Worm (Caenorhabditis elegans) whole organism, early embryonic: ENCODE measurements around the gene srz-19.

Experiments
- B0310.2 ChIP-seq: sonication (generic microtip); optimal IDR thresholded peaks from 2 replicates; lab custom pipeline; 2016; ENCODE audit warnings: mild to moderate bottlenecking, missing genetic modification characterization, missing compliant biosample characterization
- F13C5.2 ChIP-seq: sonication (generic microtip); optimal IDR thresholded peaks from 2 replicates; lab custom pipeline; 2017; ENCODE audit warnings: mild to moderate bottlenecking, missing genetic modification characterization, inconsistent platforms, missing compliant biosample characterization
- aly-1 ChIP-seq: sonication (generic microtip); optimal IDR thresholded peaks from 2 replicates; lab custom pipeline; 2016; ENCODE audit warnings: missing genetic modification characterization, missing compliant biosample characterization
- ama-1 ChIP-seq: fragments of 150-350 bp; optimal IDR thresholded peaks from 2 replicates; lab custom pipeline; 2014
- ceh-13 ChIP-seq: fragments of 200-800 bp; sonication (Bioruptor generic); optimal IDR thresholded peaks from 2 replicates; lab custom pipeline; 2018; ENCODE audit warnings: mild to moderate bottlenecking, missing genetic modification characterization, missing compliant biosample characterization
- ceh-36 ChIP-seq: sonication (generic microtip); optimal IDR thresholded peaks from 2 replicates; lab custom pipeline; 2016; ENCODE audit warnings: missing genetic modification characterization, inconsistent platforms, missing compliant biosample characterization
- ets-7 ChIP-seq: sonication (generic microtip); optimal IDR thresholded peaks from 2 replicates; lab custom pipeline; 2016; ENCODE audit warnings: missing genotype, missing genetic modification characterization, missing compliant biosample characterization
- flt-1 ChIP-seq: fragments of 200-800 bp; sonication (Bioruptor generic); IDR thresholded peaks from 2 replicates; pipeline ENCODE4 v1.3.6; 2022; ENCODE audit warnings: missing genetic modification characterization, missing compliant biosample characterization
- hmbx-1 ChIP-seq: sonication (generic microtip); optimal IDR thresholded peaks from 2 replicates; lab custom pipeline; 2016; ENCODE audit warnings: mild to moderate bottlenecking, missing genetic modification characterization, missing compliant biosample characterization
- hmg-4 ChIP-seq: fragments of 200-800 bp; sonication (Bioruptor generic); optimal IDR thresholded peaks from 2 replicates; lab custom pipeline; 2018; ENCODE audit warnings: mild to moderate bottlenecking, missing genetic modification characterization, missing compliant biosample characterization
- hnd-1 ChIP-seq: sonication (generic microtip); optimal IDR thresholded peaks from 2 replicates; lab custom pipeline; 2016; ENCODE audit warnings: missing genetic modification characterization, missing compliant biosample characterization
- pes-1 ChIP-seq: fragments of 200-800 bp; sonication (Bioruptor generic); IDR thresholded peaks from 2 replicates; pipeline ENCODE4 v1.3.6; 2022; ENCODE audit warnings: missing genetic modification reagents, missing genetic modification characterization, missing compliant biosample characterization
- scrt-1 ChIP-seq: fragments of 200-800 bp; sonication (Bioruptor generic); IDR thresholded peaks from 2 replicates; pipeline ENCODE4 v1.3.6; 2022; ENCODE audit warnings: missing genetic modification characterization, missing compliant biosample characterization
- sea-1 ChIP-seq: fragments of 200-800 bp; sonication (Bioruptor generic); conservative IDR thresholded peaks from 2 replicates; pipeline ENCODE4 v1.3.6; 2022; ENCODE audit warnings: missing genetic modification characterization, missing compliant biosample characterization
- tbx-11 ChIP-seq: fragments of 200-800 bp; sonication (Bioruptor generic); IDR thresholded peaks from 2 replicates; pipeline ENCODE4 v1.3.6; 2022; ENCODE audit warnings: missing genetic modification characterization, missing compliant biosample characterization
- tbx-37 ChIP-seq: fragments of 200-800 bp; sonication (Bioruptor generic); conservative IDR thresholded peaks from 2 replicates; pipeline ENCODE4 v1.3.6; 2022; ENCODE audit warnings: missing genetic modification reagents, missing genetic modification characterization, missing compliant biosample characterization
- tra-4 ChIP-seq: sonication (generic microtip); optimal IDR thresholded peaks from 2 replicates; lab custom pipeline; 2017; ENCODE audit warnings: missing genetic modification characterization, missing compliant biosample characterization

srz-19 gene

ce11 chrIV:3919506-3919905 lies at the start of gene srz-19:
Gene srz-19, plus strand, starts transcription at chrIV:3919806.
- no peak for TF ChIP-seq F13C5.2 (tag; lab: Kevin White, UChicago)
- TF ChIP-seq hmg-4 (GFP tag; lab: Kevin White, UChicago): no peak
- TF ChIP-seq ceh-36 (tag; lab: Kevin White, UChicago): no peak
- no peak for TF ChIP-seq hnd-1 (tag; lab: Kevin White, UChicago)
- no peak for TF ChIP-seq tra-4 (tag; lab: Kevin White, UChicago)
- no peak for TF ChIP-seq ceh-13
- no peak for TF ChIP-seq hmbx-1
- TF ChIP-seq tbx-11 (GFP tag; lab: Robert Waterston, UW): no peak
- no peak for TF ChIP-seq tbx-37
- TF ChIP-seq pes-1 (GFP tag; lab: Robert Waterston, UW): no peak
- no peak for TF ChIP-seq ets-7 (tag; lab: Kevin White, UChicago)

- TF ChIP-seq ama-1 (lab: Kevin White, UChicago): no peak
- TF ChIP-seq tra-4 (tag; lab: Kevin White, UChicago): no peak
- no peak for TF ChIP-seq ceh-36 (tag; lab: Kevin White, UChicago)
- TF ChIP-seq sea-1 (GFP tag; lab: Robert Waterston, UW): no peak
- TF ChIP-seq scrt-1: no peak
Measured at ce11 chrIV:3869875-3870274, 49.7 kb upstream of the srz-19 start.

ce11 chrIV:3873195-3873594 lies 46.4 kb upstream of the srz-19 start:
- TF ChIP-seq ets-7 (tag; lab: Kevin White, UChicago) (no peak), B0310.2 (tag; lab: Kevin White, UChicago) (no peak), pes-1 (GFP tag; lab: Robert Waterston, UW) (no peak), hnd-1 (tag; lab: Kevin White, UChicago) (no peak), ama-1 (lab: Kevin White, UChicago) (no peak), ceh-36 (tag; lab: Kevin White, UChicago) (no peak), tra-4 (tag; lab: Kevin White, UChicago) (no peak), F13C5.2 (tag; lab: Kevin White, UChicago) (no peak), flt-1 (GFP tag; lab: Robert Waterston, UW) (no peak), hmbx-1 (no peak), ceh-13 (no peak), sea-1 (GFP tag; lab: Robert Waterston, UW) (no peak), hmg-4 (GFP tag; lab: Kevin White, UChicago) (no peak), tbx-11 (GFP tag; lab: Robert Waterston, UW) (no peak), tbx-37 (no peak), aly-1 (tag; lab: Kevin White, UChicago) (no peak), scrt-1 (no peak)

ce11 chrIV:3873706-3874105 lies 45.9 kb upstream of the srz-19 start, which contains the start of gene F37C4.5:
Gene F37C4.5, minus strand, starts transcription at chrIV:3873806.
- TF ChIP-seq aly-1 (tag; lab: Kevin White, UChicago) (no peak), ceh-36 (tag; lab: Kevin White, UChicago) (no peak)

ce11 chrIV:3874417-3874816 lies 45.2 kb upstream of the srz-19 start:
- TF ChIP-seq ets-7 (tag; lab: Kevin White, UChicago) (no peak), sea-1 (GFP tag; lab: Robert Waterston, UW) (no peak), tra-4 (tag; lab: Kevin White, UChicago) (no peak), scrt-1 (no peak), tbx-11 (GFP tag; lab: Robert Waterston, UW) (no peak), ceh-36 (tag; lab: Kevin White, UChicago) (no peak), hmbx-1 (no peak), hmg-4 (GFP tag; lab: Kevin White, UChicago) (no peak), ama-1 (lab: Kevin White, UChicago) (no peak)

ce11 chrIV:3875260-3875659 lies 44.3 kb upstream of the srz-19 start:
- no peak for TF ChIP-seq pes-1 (GFP tag; lab: Robert Waterston, UW)
- TF ChIP-seq ceh-13: no peak
- no peak for TF ChIP-seq hmg-4 (GFP tag; lab: Kevin White, UChicago)
- no peak for TF ChIP-seq scrt-1
- TF ChIP-seq tbx-11 (GFP tag; lab: Robert Waterston, UW): no peak
- TF ChIP-seq hnd-1 (tag; lab: Kevin White, UChicago): no peak
- TF ChIP-seq ets-7 (tag; lab: Kevin White, UChicago): no peak
- TF ChIP-seq tra-4 (tag; lab: Kevin White, UChicago): no peak

- TF ChIP-seq hmbx-1: no peak
- TF ChIP-seq tbx-11 (GFP tag; lab: Robert Waterston, UW): no peak
- no peak for TF ChIP-seq flt-1 (GFP tag; lab: Robert Waterston, UW)
- TF ChIP-seq ceh-13: no peak
- TF ChIP-seq ceh-36 (tag; lab: Kevin White, UChicago): no peak
- no peak for TF ChIP-seq hmg-4 (GFP tag; lab: Kevin White, UChicago)
- TF ChIP-seq aly-1 (tag; lab: Kevin White, UChicago): no peak
- no peak for TF ChIP-seq B0310.2 (tag; lab: Kevin White, UChicago)
- no peak for TF ChIP-seq pes-1 (GFP tag; lab: Robert Waterston, UW)
- TF ChIP-seq ets-7 (tag; lab: Kevin White, UChicago): no peak
- TF ChIP-seq hnd-1 (tag; lab: Kevin White, UChicago): no peak
- TF ChIP-seq sea-1 (GFP tag; lab: Robert Waterston, UW): no peak
- TF ChIP-seq tra-4 (tag; lab: Kevin White, UChicago): no peak
- TF ChIP-seq tbx-37: no peak
Measured at ce11 chrIV:3876955-3877354, 42.7 kb upstream of the srz-19 start.

- no peak for TF ChIP-seq pes-1 (GFP tag; lab: Robert Waterston, UW)
- TF ChIP-seq hnd-1 (tag; lab: Kevin White, UChicago): no peak
- no peak for TF ChIP-seq hmbx-1
Measured at ce11 chrIV:3878283-3878938, 41.2 kb upstream of the srz-19 start, which contains the start of gene F37C4.6. Gene F37C4.6, minus strand, starts transcription at chrIV:3878333.
